Worm (Caenorhabditis elegans): ENCODE measurements around the gene str-143.

ce11 chrV:8102960-8103359, 33.4 kb upstream of the str-143 start, which contains the start of gene str-90:
- TF ChIP-seq ceh-28 (tag; optimal IDR thresholded peaks at IDR 0.05) (no peak), lin-39 (tag; optimal IDR thresholded peaks at IDR 0.05) (no peak), ceh-82 (tag; optimal IDR thresholded peaks at IDR 0.05) (no peak), arid-1 (GFP tag; conservative IDR thresholded peaks at IDR 0.05) (no peak), ztf-7 (tag; optimal IDR thresholded peaks at IDR 0.05) (no peak), zag-1 (tag; optimal IDR thresholded peaks at IDR 0.05) (no peak)
